Worm (Caenorhabditis elegans): ENCODE data around the gene F46B3.14.

DNA sequence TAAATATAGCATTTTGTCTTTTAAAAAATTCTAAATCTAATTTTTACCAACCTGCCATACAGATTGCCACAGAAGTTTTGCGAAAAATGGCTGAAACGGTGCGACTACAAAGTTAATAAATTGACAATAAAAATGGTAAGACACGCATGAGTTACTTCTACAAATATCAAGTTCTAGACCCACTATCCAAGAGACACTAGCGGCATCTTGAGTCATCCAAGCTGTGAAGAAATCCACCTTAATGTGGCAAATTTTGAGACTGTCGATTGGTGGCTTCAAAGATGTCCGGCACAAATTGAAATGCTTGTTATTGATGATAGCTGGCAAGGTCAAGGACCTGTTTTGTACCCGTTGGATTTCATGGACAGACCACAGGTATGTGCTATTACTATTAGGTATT, 3.2 kb upstream of the F46B3.14 start, which contains the start of gene F46B3.16:
- TF ChIP-seq dpl-1 (GFP tag; optimal IDR thresholded peaks at IDR 0.05): no peak
- TF ChIP-seq ccch-3 (GFP tag; optimal IDR thresholded peaks at IDR 0.05): no peak
- TF ChIP-seq ztf-3 (GFP tag; optimal IDR thresholded peaks at IDR 0.05): no peak
- TF ChIP-seq sptf-2 (GFP tag; optimal IDR thresholded peaks at IDR 0.05): no peak
- TF ChIP-seq K11D2.4 (GFP tag; IDR thresholded peaks at IDR 0.05): no peak
- no peak for TF ChIP-seq dpff-1 (tag; optimal IDR thresholded peaks at IDR 0.05)
- no peak for TF ChIP-seq nhr-120 (GFP tag; IDR thresholded peaks at IDR 0.05)
- TF ChIP-seq F37B4.10 (GFP tag; IDR thresholded peaks at IDR 0.05): no peak
- TF ChIP-seq lag-1 (GFP tag; IDR thresholded peaks at IDR 0.05): no peak
- no peak for TF ChIP-seq nfyb-1 (GFP tag; IDR thresholded peaks at IDR 0.05)
- no peak for TF ChIP-seq nhr-80 (tag; optimal IDR thresholded peaks at IDR 0.05)
- no peak for TF ChIP-seq bed-1 (GFP tag; IDR thresholded peaks at IDR 0.05)
- no peak for TF ChIP-seq rec-8 (tag; optimal IDR thresholded peaks at IDR 0.05)
- no peak for TF ChIP-seq somi-1 (GFP tag; optimal IDR thresholded peaks at IDR 0.05)
